Fruit fly (Drosophila melanogaster): ENCODE results near the gene Fer1.

- TF ChIP-seq h (optimal IDR thresholded peaks at IDR 0.05) (no peak), Sin3A (optimal IDR thresholded peaks at IDR 0.05) (no peak)
Measured at dm6 chr3R:7154586-7155357, 18.8 kb downstream of the Fer1 start, which contains the start of gene MAGE.

Measured in Kc167 (cell line).